Worm (Caenorhabditis elegans) whole organism, L4 larva: ENCODE measurements around the gene F47B8.8.

Experiments used
- F10B5.3 ChIP-seq: sonication (generic microtip); optimal IDR thresholded peaks from 2 replicates; lab custom pipeline; 2016; ENCODE audit warnings: mild to moderate bottlenecking, missing genetic modification characterization, missing compliant biosample characterization
- Y105C5A.15 ChIP-seq: fragments of 200-800 bp; sonication (Bioruptor generic); IDR thresholded peaks from 2 replicates; pipeline ENCODE4 v1.3.6; 2022; ENCODE audit warnings: missing genetic modification characterization, missing compliant biosample characterization
- ces-1 ChIP-seq: fragments of 150-350 bp; sonication (generic microtip); optimal IDR thresholded peaks from 4 replicates; lab custom pipeline; 2014; ENCODE audit warnings: missing biosample characterization, missing genetic modification reagents, missing genetic modification characterization
- daf-12 ChIP-seq: fragments of 150-350 bp; optimal IDR thresholded peaks from 2 replicates; lab custom pipeline; 2014; ENCODE audit warnings: missing biosample characterization, missing genetic modification reagents, missing genetic modification characterization
- dve-1 ChIP-seq: sonication (generic microtip); optimal IDR thresholded peaks from 2 replicates; lab custom pipeline; 2017; ENCODE audit warnings: antibody characterized with exemption, mild to moderate bottlenecking, missing genetic modification characterization, missing compliant biosample characterization; ENCODE audit not compliant: insufficient read depth
- egl-27 ChIP-seq: sonication (generic microtip); optimal IDR thresholded peaks from 3 replicates; lab custom pipeline; 2017; ENCODE audit warnings: missing biosample characterization, missing genetic modification reagents, missing genetic modification characterization
- lin-1 ChIP-seq: fragments of 200-800 bp; sonication (Bioruptor generic); IDR thresholded peaks from 2 replicates; pipeline ENCODE4 v1.3.6; 2022; ENCODE audit warnings: missing genetic modification reagents, missing genetic modification characterization, missing compliant biosample characterization
- lin-15B ChIP-seq: fragments of 150-350 bp; sonication (generic microtip); optimal IDR thresholded peaks from 3 replicates; lab custom pipeline; 2014; ENCODE audit warnings: missing biosample characterization, missing genetic modification characterization
- mxl-2 ChIP-seq: fragments of 200-800 bp; sonication (Bioruptor generic); conservative IDR thresholded peaks from 2 replicates; pipeline ENCODE4 v1.3.6; 2022; ENCODE audit warnings: missing genetic modification reagents, missing genetic modification characterization, missing compliant biosample characterization
- nhr-11 ChIP-seq: fragments of 150-350 bp; optimal IDR thresholded peaks from 2 replicates; lab custom pipeline; 2014; ENCODE audit warnings: missing biosample characterization, missing genetic modification characterization
- nhr-237 ChIP-seq: sonication (generic microtip); optimal IDR thresholded peaks from 2 replicates; lab custom pipeline; 2017; ENCODE audit warnings: missing biosample characterization, missing genetic modification characterization
- nhr-77 ChIP-seq: fragments of 150-350 bp; optimal IDR thresholded peaks from 2 replicates; lab custom pipeline; 2014; ENCODE audit warnings: missing biosample characterization, missing genetic modification characterization
- skn-1 ChIP-seq: fragments of 150-350 bp; optimal IDR thresholded peaks from 2 replicates; lab custom pipeline; 2014; ENCODE audit warnings: missing biosample characterization, missing genetic modification characterization

DNA sequence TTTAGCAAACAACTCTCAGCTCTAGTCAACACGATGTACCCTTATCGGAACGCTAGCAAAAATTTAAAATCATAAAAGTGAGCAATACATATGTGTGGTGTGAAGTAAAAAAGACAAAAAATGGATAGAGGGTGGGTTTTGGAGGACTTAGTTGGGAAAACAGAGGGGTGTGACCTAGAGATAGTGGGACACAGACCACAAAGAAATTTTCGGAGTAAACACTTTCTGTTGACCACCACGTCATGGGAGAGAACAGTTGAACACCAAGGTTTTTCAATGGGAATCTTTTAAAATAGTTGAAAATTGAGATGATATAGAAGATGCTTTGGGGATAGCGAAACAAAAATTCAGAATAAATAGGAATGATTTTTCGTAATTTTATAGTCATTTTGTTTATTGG is 14.3 kb upstream of the F47B8.8 start:
- no peak for TF ChIP-seq mxl-2 (GFP tag; lab: Robert Waterston, UW)
- TF ChIP-seq nhr-11 (tag; lab: Kevin White, UChicago), result no peak
- no peak for TF ChIP-seq lin-15B (tag; lab: Kevin White, UChicago)
- TF ChIP-seq daf-12 (tag; lab: Kevin White, UChicago), result no peak
- TF ChIP-seq skn-1, result no peak
- TF ChIP-seq lin-1 (GFP tag; lab: Robert Waterston, UW), result no peak
- TF ChIP-seq ces-1 (GFP tag; lab: Kevin White, UChicago), result no peak
- no peak for TF ChIP-seq nhr-77 (tag; lab: Kevin White, UChicago)
- no peak for TF ChIP-seq egl-27
- TF ChIP-seq F10B5.3 (tag; lab: Kevin White, UChicago), result no peak
- TF ChIP-seq dve-1 (tag; lab: Kevin White, UChicago), result no peak
- no peak for TF ChIP-seq nhr-237 (tag; lab: Kevin White, UChicago)
- no peak for TF ChIP-seq Y105C5A.15 (GFP tag; lab: Robert Waterston, UW)
